Fruit fly (Drosophila melanogaster): ENCODE results near the gene CG11601.

The CG11601 gene

DNA sequence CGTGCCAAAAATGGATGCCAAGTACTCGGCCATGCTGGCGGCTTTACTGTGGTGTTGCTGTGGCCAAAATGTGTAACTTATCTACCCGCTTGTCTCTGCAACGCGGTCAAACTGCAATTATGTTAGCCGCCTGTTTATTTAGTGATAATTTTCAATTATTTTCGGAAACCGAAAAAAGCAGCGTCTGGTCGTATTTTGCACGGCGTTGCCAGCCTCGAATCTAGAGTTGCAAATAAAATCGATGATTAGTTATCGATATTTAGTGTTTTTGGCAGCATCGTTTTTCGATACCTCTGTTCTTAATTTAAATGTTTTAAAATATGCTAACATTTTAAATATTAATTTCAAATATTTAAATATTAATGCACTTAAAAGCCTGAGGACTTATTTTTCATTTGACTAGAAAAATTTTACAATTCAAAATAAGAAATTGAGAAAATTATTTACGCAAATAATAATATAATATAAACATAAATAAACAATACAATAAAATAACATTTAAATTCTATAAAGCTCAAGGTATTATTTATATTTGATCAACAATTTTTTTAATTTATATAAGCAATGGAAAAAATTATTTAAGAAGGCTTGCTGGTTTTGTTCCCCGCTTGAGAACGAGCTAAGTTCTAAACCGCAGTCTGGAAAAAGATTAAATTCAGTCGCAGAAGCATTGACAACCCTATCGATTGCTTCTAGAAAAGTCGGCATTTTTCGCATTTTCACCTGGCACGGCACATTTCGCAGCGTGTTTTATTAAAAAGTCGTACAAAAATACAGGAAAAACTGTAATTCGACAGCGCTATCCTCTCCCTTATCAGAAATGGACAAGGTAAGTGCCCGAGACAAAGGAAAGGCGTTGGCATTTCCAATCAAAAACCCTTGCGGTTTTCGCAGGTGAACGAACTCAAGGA, 11.6 kb upstream of the CG11601 start, which contains the start of the genes U2af38 and Stip1 (continued):
- TF ChIP-seq cad (GFP tag; optimal IDR thresholded peaks at IDR 0.05) (no peak), luna (GFP tag; optimal IDR thresholded peaks at IDR 0.05) (no peak), stwl (tag; optimal IDR thresholded peaks at IDR 0.05) (peak; percentile 42), CG10321 (GFP tag; IDR thresholded peaks at IDR 0.05) (no peak), HLH4C (GFP tag; IDR thresholded peaks at IDR 0.05; ENCODE audit: partially characterized antibody) (peak; percentile 69), eve (GFP tag; optimal IDR thresholded peaks at IDR 0.05) (no peak), Ets97D (GFP tag; optimal IDR thresholded peaks at IDR 0.05) (no peak), CG2678 (tag; optimal IDR thresholded peaks at IDR 0.05) (peak; percentile 41), CG13287 (GFP tag; IDR thresholded peaks at IDR 0.05; ENCODE audit: partially characterized antibody) (peak; percentile 80), CG14710 (tag; optimal IDR thresholded peaks at IDR 0.05) (peak; percentile 87), CG15514 (GFP tag; optimal IDR thresholded peaks at IDR 0.05) (peak; percentile 75), pros (GFP tag; optimal IDR thresholded peaks at IDR 0.05) (no peak), CrebB (tag; optimal IDR thresholded peaks at IDR 0.05) (no peak), nom (GFP tag; optimal IDR thresholded peaks at IDR 0.05) (peak; percentile 26), CG33557 (GFP tag; optimal IDR thresholded peaks at IDR 0.05) (no peak), jigr1 (GFP tag; IDR thresholded peaks at IDR 0.05) (peak; percentile 69; the same call in 1 of the 3 replicates), run (tag; optimal IDR thresholded peaks at IDR 0.05) (no peak), knrl (GFP tag; IDR thresholded peaks at IDR 0.05; ENCODE audit: partially characterized antibody) (peak; percentile 60; the same call in 2 of the 3 replicates), E2f2 (GFP tag; IDR thresholded peaks at IDR 0.05) (peak; percentile 40), slbo (GFP tag; IDR thresholded peaks at IDR 0.05) (peak; percentile 64; the same call in 1 of the 2 replicates), Stat92E (GFP tag; optimal IDR thresholded peaks at IDR 0.05) (no peak), gfzf (GFP tag; optimal IDR thresholded peaks at IDR 0.05) (peak; percentile 56), scrt (GFP tag; optimal IDR thresholded peaks at IDR 0.05) (no peak), Six4 (GFP tag; optimal IDR thresholded peaks at IDR 0.05) (no peak), fd3F (GFP tag; optimal IDR thresholded peaks at IDR 0.05) (no peak), CG17829 (tag; optimal IDR thresholded peaks at IDR 0.05) (peak; percentile 55), chm (GFP tag; IDR thresholded peaks at IDR 0.05) (no peak), bbx (GFP tag; IDR thresholded peaks at IDR 0.05; ENCODE audit: partially characterized antibody) (peak; percentile 66), PHDP (tag; optimal IDR thresholded peaks at IDR 0.05) (no peak), CG8478 (optimal IDR thresholded peaks at IDR 0.05) (no peak), Opbp (GFP tag; IDR thresholded peaks at IDR 0.05; ENCODE audit: partially characterized antibody) (peak; percentile 4; the same call in 1 of the 3 replicates), tap (tag; optimal IDR thresholded peaks at IDR 0.05) (no peak), CG14965 (GFP tag; optimal IDR thresholded peaks at IDR 0.05; ENCODE audit: borderline replicate concordance) (no peak), pan (optimal IDR thresholded peaks at IDR 0.05) (no peak), pan (GFP tag; optimal IDR thresholded peaks at IDR 0.05 in 1 of 2, IDR thresholded peaks at IDR 0.05 in 1 of 2) (no peak), danr (GFP tag; IDR thresholded peaks at IDR 0.05) (no peak), Dp (GFP tag; optimal IDR thresholded peaks at IDR 0.05) (peak; percentile 34), maf-S (GFP tag; optimal IDR thresholded peaks at IDR 0.05) (peak; percentile 2), CG6254 (GFP tag; optimal IDR thresholded peaks at IDR 0.05) (no peak), onecut (GFP tag; IDR thresholded peaks at IDR 0.05) (no peak), CG2712 (tag; optimal IDR thresholded peaks at IDR 0.05) (peak; percentile 48), zen (tag; optimal IDR thresholded peaks at IDR 0.05) (no peak), CG10654 (GFP tag; optimal IDR thresholded peaks at IDR 0.05) (peak; percentile 30), sqz (GFP tag; optimal IDR thresholded peaks at IDR 0.05) (peak; percentile 23), Hr51 (GFP tag; optimal IDR thresholded peaks at IDR 0.05) (peak in 1 of 2 experiments; percentile 3), CG1529 (GFP tag; optimal IDR thresholded peaks at IDR 0.05) (no peak), bab2 (GFP tag; optimal IDR thresholded peaks at IDR 0.05) (no peak)

Data from whole organism, embryonic.